Fruit fly (Drosophila melanogaster): Measurements from ENCODE around the gene Rubicon.
A peak's percentile ranks its signal among the peaks of the same experiment; 100 is the strongest.

Rubicon gene

dm6 chrX:8650631-8651133 is 26.2 kb upstream of the Rubicon start, which contains the start of gene oc (continued):
- TF ChIP-seq Gug (GFP tag; IDR thresholded peaks at IDR 0.05) (0 out of 2 replicates have a peak, but pooled peaks have one; percentile 22), Sox102F (GFP tag; optimal IDR thresholded peaks at IDR 0.05) (peak; percentile 19), CG31627 (GFP tag; optimal IDR thresholded peaks at IDR 0.05) (no peak), Hr4 (GFP tag; optimal IDR thresholded peaks at IDR 0.05) (no peak), vri (GFP tag; optimal IDR thresholded peaks at IDR 0.05) (peak; percentile 17), Eip93F (GFP tag; optimal IDR thresholded peaks at IDR 0.05) (no peak), achi (GFP tag; optimal IDR thresholded peaks at IDR 0.05) (peak; percentile 43), CG3919 (GFP tag; optimal IDR thresholded peaks at IDR 0.05) (peak; percentile 50), Hr38 (GFP tag; optimal IDR thresholded peaks at IDR 0.05) (no peak), svp (GFP tag) (no peak), CG9139 (GFP tag; optimal IDR thresholded peaks at IDR 0.05) (peak; percentile 66), CG6854 (GFP tag; optimal IDR thresholded peaks at IDR 0.05) (no peak), dsx (GFP tag; optimal IDR thresholded peaks at IDR 0.05; ENCODE audit: poor library complexity, severe bottlenecking) (peak; percentile 78), fd85E (GFP tag; optimal IDR thresholded peaks at IDR 0.05) (no peak), CG32006 (GFP tag; optimal IDR thresholded peaks at IDR 0.05) (peak; percentile 60), eg (GFP tag; IDR thresholded peaks at IDR 0.05) (peak; percentile 68; the same call in 2 of the 3 replicates), cyc (GFP tag; optimal IDR thresholded peaks at IDR 0.05) (no peak), CG3032 (tag; optimal IDR thresholded peaks at IDR 0.05) (peak; percentile 56), CG11902 (GFP tag; optimal IDR thresholded peaks at IDR 0.05) (no peak), CG11294 (GFP tag; IDR thresholded peaks at IDR 0.05) (0 out of 2 replicates have a peak, but pooled peaks have one; percentile 16), fkh (GFP tag; optimal IDR thresholded peaks at IDR 0.05) (peak; percentile 97), Sox15 (GFP tag; optimal IDR thresholded peaks at IDR 0.05) (no peak), Ets96B (tag; optimal IDR thresholded peaks at IDR 0.05) (peak; percentile 36), CG4318 (GFP tag; optimal IDR thresholded peaks at IDR 0.05) (no peak), CG6276 (GFP tag; optimal IDR thresholded peaks at IDR 0.05) (no peak), CG6163 (GFP tag; IDR thresholded peaks at IDR 0.05) (peak; percentile 86), lz (GFP tag; optimal IDR thresholded peaks at IDR 0.05) (no peak)

dm6 chrX:8653955-8654589 is 22.8 kb upstream of the Rubicon start:
- TF ChIP-seq CG8119 (GFP tag; IDR thresholded peaks at IDR 0.05) = no peak
- TF ChIP-seq net (GFP tag; optimal IDR thresholded peaks at IDR 0.05) = no peak
- no peak for TF ChIP-seq Ets21C (GFP tag; optimal IDR thresholded peaks at IDR 0.05)
- TF ChIP-seq OdsH (GFP tag; optimal IDR thresholded peaks at IDR 0.05) = no peak
- TF ChIP-seq Hr38 (GFP tag; optimal IDR thresholded peaks at IDR 0.05) = no peak
- TF ChIP-seq CG6808 (GFP tag; optimal IDR thresholded peaks at IDR 0.05) = no peak
- no peak for TF ChIP-seq achi (GFP tag; optimal IDR thresholded peaks at IDR 0.05)
- no peak for TF ChIP-seq Ets96B (tag; optimal IDR thresholded peaks at IDR 0.05)
- TF ChIP-seq CG1621 (tag; optimal IDR thresholded peaks at IDR 0.05) = no peak
- no peak for TF ChIP-seq spab (GFP tag; optimal IDR thresholded peaks at IDR 0.05)
- no peak for TF ChIP-seq vri (GFP tag; optimal IDR thresholded peaks at IDR 0.05)
- no peak for TF ChIP-seq Hr4 (GFP tag; optimal IDR thresholded peaks at IDR 0.05)
- no peak for TF ChIP-seq ss (GFP tag; optimal IDR thresholded peaks at IDR 0.05)
- TF ChIP-seq CG8319 (GFP tag; optimal IDR thresholded peaks at IDR 0.05) = no peak

DNA sequence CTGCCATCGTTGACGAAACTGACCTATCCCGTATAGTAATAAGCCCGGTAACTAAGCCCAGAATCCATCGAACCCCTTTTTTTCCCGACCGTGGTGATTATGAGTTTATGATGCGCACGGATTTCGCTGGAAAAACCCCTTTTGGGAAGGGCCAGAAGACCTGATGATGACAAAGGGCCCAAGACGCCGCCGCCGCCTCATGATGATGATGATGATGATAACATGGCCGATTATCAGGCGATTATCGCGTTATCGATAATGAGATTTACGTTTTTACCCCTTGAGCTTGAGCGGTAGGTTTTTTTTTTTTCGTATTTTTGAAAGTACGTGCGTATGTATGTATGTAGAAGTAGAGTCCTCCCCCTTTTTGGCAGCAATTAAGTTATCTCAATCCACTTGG is 21.6 kb upstream of the Rubicon start:
- TF ChIP-seq CG6276 (GFP tag; optimal IDR thresholded peaks at IDR 0.05) (no peak), spab (GFP tag; optimal IDR thresholded peaks at IDR 0.05) (no peak), CG10631 (GFP tag; optimal IDR thresholded peaks at IDR 0.05) (no peak), CG10669 (GFP tag; optimal IDR thresholded peaks at IDR 0.05) (no peak), CG11762 (GFP tag; optimal IDR thresholded peaks at IDR 0.05; ENCODE audit: insufficient read depth) (no peak), Blimp-1 (GFP tag; optimal IDR thresholded peaks at IDR 0.05) (no peak)

Measured in whole organism, prepupa.